Fruit fly (Drosophila melanogaster) whole organism: ENCODE data around the gene Polr2G.

Experiments used
- CG8478 ChIP-seq: fragments of >200 bp; optimal IDR thresholded peaks from 2 replicates; lab custom pipeline; 2018; ENCODE audit warnings: inconsistent platforms
- Dll ChIP-seq: fragments of >200 bp; optimal IDR thresholded peaks from 2 replicates; lab custom pipeline; 2017
- EcR ChIP-seq, 2 experiments: fragments of >200 bp; optimal IDR thresholded peaks; 2 replicates each; lab custom pipeline; 2017; ENCODE audit warnings: missing biosample characterization in 2 of 2, missing genetic modification characterization in 2 of 2, missing genetic modification reagents in 2 of 2
- pan ChIP-seq: fragments of >200 bp; optimal IDR thresholded peaks from 2 replicates; lab custom pipeline; 2017
- psq ChIP-seq: fragments of >200 bp; optimal IDR thresholded peaks from 2 replicates; lab custom pipeline; 2017
- usp ChIP-seq: fragments of >200 bp; optimal IDR thresholded peaks from 2 replicates; lab custom pipeline; 2017; ENCODE audit warnings: missing biosample characterization, missing genetic modification characterization, mixed read lengths

The Polr2G gene

dm6 chr3R:15205223-15205622 is 17.8 kb downstream of the Polr2G start:
- no peak for TF ChIP-seq Dll (lab: Kevin White, UChicago)
- no peak for TF ChIP-seq usp
- no peak for TF ChIP-seq psq (lab: Kevin White, UChicago)
- TF ChIP-seq EcR (GFP tag; optimal IDR thresholded peaks at IDR 0.05; lab: Kevin White, UChicago): no peak

- no peak for TF ChIP-seq CG8478 (lab: Kevin White, UChicago)
- TF ChIP-seq Dll (lab: Kevin White, UChicago): no peak
- no peak for TF ChIP-seq EcR (GFP tag; optimal IDR thresholded peaks at IDR 0.05; lab: Kevin White, UChicago)
- TF ChIP-seq usp: no peak
- TF ChIP-seq psq (lab: Kevin White, UChicago): no peak
- TF ChIP-seq pan (lab: Kevin White, UChicago): no peak
Observed at dm6 chr3R:15198052-15198793, 24.8 kb downstream of the Polr2G start.

dm6 chr3R:15197373-15197772 is 25.6 kb downstream of the Polr2G start:
- TF ChIP-seq EcR (GFP tag; optimal IDR thresholded peaks at IDR 0.05; lab: Kevin White, UChicago) (no peak), CG8478 (lab: Kevin White, UChicago) (no peak), pan (lab: Kevin White, UChicago) (no peak), Dll (lab: Kevin White, UChicago) (no peak), psq (lab: Kevin White, UChicago) (no peak), usp (no peak)

dm6 chr3R:15196134-15197034 is 26.6 kb downstream of the Polr2G start, which contains the start of the genes Kpc1 and CG42542:
Kpc1 (minus strand) TSS chr3R:15196210.
CG42542 (plus strand) TSS chr3R:15196598.
- TF ChIP-seq usp (no peak), pan (lab: Kevin White, UChicago) (no peak), Dll (lab: Kevin White, UChicago) (no peak), EcR (GFP tag; optimal IDR thresholded peaks at IDR 0.05; lab: Kevin White, UChicago) (no peak), psq (lab: Kevin White, UChicago) (no peak), CG8478 (lab: Kevin White, UChicago) (no peak)

- TF ChIP-seq usp (no peak), Dll (lab: Kevin White, UChicago) (no peak), EcR (GFP tag; optimal IDR thresholded peaks at IDR 0.05; lab: Kevin White, UChicago) (no peak), CG8478 (lab: Kevin White, UChicago) (no peak), psq (lab: Kevin White, UChicago) (no peak), pan (lab: Kevin White, UChicago) (no peak)
Observed at dm6 chr3R:15181467-15181866, 41.5 kb downstream of the Polr2G start, which contains the start of gene Mf. Mf (minus strand) TSS chr3R:15181510.

dm6 chr3R:15177230-15177629 is 45.8 kb downstream of the Polr2G start:
- TF ChIP-seq Dll (lab: Kevin White, UChicago) (no peak), CG8478 (lab: Kevin White, UChicago) (no peak), usp (no peak), EcR (GFP tag; optimal IDR thresholded peaks at IDR 0.05; lab: Kevin White, UChicago) (no peak), psq (lab: Kevin White, UChicago) (no peak), pan (lab: Kevin White, UChicago) (no peak)
